Fruit fly (Drosophila melanogaster): ENCODE data around the gene Vps33B.

The Vps33B gene

DNA sequence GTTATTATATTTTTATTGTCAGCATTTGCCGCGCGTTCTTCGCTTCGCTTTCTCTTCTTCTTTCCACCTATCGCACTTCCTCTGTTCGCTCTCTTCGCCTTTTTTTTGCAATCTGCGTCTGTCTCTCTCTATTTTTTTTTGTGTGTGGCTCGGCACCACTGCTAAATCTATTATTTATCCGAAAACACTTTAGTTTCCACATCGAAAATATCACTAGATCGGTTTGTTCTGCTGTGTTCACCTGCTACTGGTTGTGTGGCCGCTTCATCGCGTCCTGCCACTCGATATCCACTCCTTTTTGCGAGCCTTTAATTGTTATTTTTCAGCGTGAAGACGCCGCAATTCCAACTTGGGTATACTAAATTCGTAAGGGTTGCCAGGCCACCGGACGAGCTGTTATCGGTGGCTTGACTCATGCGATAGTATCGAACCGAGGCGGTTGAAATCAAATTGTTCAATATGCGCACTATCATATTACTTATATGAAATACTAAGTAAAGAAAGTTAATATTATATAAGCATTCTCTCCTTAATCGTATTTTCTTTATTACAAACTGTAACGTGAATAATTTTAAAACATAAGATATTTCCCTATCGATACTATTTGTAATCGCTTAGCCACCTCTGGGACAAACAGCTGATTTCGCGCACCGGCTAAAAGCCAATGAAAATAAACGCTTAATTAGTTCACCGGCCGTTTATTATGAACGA, 9.3 kb downstream of the Vps33B start, which contains the start of the genes XNP, CG42488 and CG5116 (continued):
- no peak for TF ChIP-seq CG32772 (GFP tag; IDR thresholded peaks at IDR 0.05)
- TF ChIP-seq sug (tag; optimal IDR thresholded peaks at IDR 0.05) = peak; percentile 75
- peak; percentile 48 for TF ChIP-seq Hr3 (GFP tag; optimal IDR thresholded peaks at IDR 0.05)
- peak; percentile 45 for TF ChIP-seq Fer3 (tag; optimal IDR thresholded peaks at IDR 0.05)
- TF ChIP-seq Scr (GFP tag; IDR thresholded peaks at IDR 0.05; ENCODE audit: partially characterized antibody) = peak; percentile 99
- peak; percentile 15 for TF ChIP-seq Ssrp (tag; optimal IDR thresholded peaks at IDR 0.05)
- peak; percentile 61; the same call in 1 of the 2 replicates for TF ChIP-seq vvl (GFP tag; IDR thresholded peaks at IDR 0.05)
- TF ChIP-seq ems (GFP tag; optimal IDR thresholded peaks at IDR 0.05) = peak; percentile 66
- peak; percentile 4 for TF ChIP-seq fd96Cb (tag; optimal IDR thresholded peaks at IDR 0.05)
- no peak for TF ChIP-seq Eip74EF (GFP tag; optimal IDR thresholded peaks at IDR 0.05)
- no peak for TF ChIP-seq hth (optimal IDR thresholded peaks at IDR 0.05)
- peak; percentile 82 for TF ChIP-seq nmo (GFP tag; optimal IDR thresholded peaks at IDR 0.05)
- peak; percentile 26 for TF ChIP-seq CG13624 (GFP tag; optimal IDR thresholded peaks at IDR 0.05)
- TF ChIP-seq CG8290 (GFP tag; optimal IDR thresholded peaks at IDR 0.05) = no peak
- TF ChIP-seq CG8290 (tag; optimal IDR thresholded peaks at IDR 0.05) = no peak
- no peak for TF ChIP-seq sima (GFP tag; optimal IDR thresholded peaks at IDR 0.05)
- peak; percentile 42 for TF ChIP-seq dm (GFP tag; optimal IDR thresholded peaks at IDR 0.05)
- TF ChIP-seq CHES-1-like (GFP tag; optimal IDR thresholded peaks at IDR 0.05) = peak; percentile 65
- no peak for TF ChIP-seq CG3065 (GFP tag; optimal IDR thresholded peaks at IDR 0.05)
- TF ChIP-seq hb (GFP tag; IDR thresholded peaks at IDR 0.05; ENCODE audit: partially characterized antibody) = peak; percentile 98
- no peak for TF ChIP-seq gce (GFP tag; IDR thresholded peaks at IDR 0.05)
- peak; percentile 99 for TF ChIP-seq knrl (GFP tag; IDR thresholded peaks at IDR 0.05; ENCODE audit: partially characterized antibody)
- no peak for TF ChIP-seq CG4707 (GFP tag; optimal IDR thresholded peaks at IDR 0.05)
- peak; percentile 74 for TF ChIP-seq phol (tag; optimal IDR thresholded peaks at IDR 0.05)
- TF ChIP-seq C15 (GFP tag; IDR thresholded peaks at IDR 0.05) = no peak
- TF ChIP-seq az2 (GFP tag; optimal IDR thresholded peaks at IDR 0.05) = peak; percentile 27
- TF ChIP-seq Ravus (GFP tag; IDR thresholded peaks at IDR 0.05) = no peak
- peak in 1 of 2 experiments; percentile 58 for TF ChIP-seq Hr51 (GFP tag; optimal IDR thresholded peaks at IDR 0.05)
- TF ChIP-seq CG9437 (GFP tag; optimal IDR thresholded peaks at IDR 0.05) = peak; percentile 57
- TF ChIP-seq bowl (GFP tag; IDR thresholded peaks at IDR 0.05) = no peak
- TF ChIP-seq Camta (GFP tag; optimal IDR thresholded peaks at IDR 0.05) = no peak
- peak; percentile 19 for TF ChIP-seq CG8388 (GFP tag; optimal IDR thresholded peaks at IDR 0.05)
- TF ChIP-seq CG7987 (GFP tag; optimal IDR thresholded peaks at IDR 0.05) = no peak
- peak; percentile 3 for TF ChIP-seq BtbVII (GFP tag; optimal IDR thresholded peaks at IDR 0.05)
- TF ChIP-seq Hand (GFP tag; optimal IDR thresholded peaks at IDR 0.05) = no peak
- TF ChIP-seq Sin3A (optimal IDR thresholded peaks at IDR 0.05) = peak; percentile 95
- TF ChIP-seq CG4854 (GFP tag; optimal IDR thresholded peaks at IDR 0.05) = peak; percentile 2
- peak; percentile 85 for TF ChIP-seq psq (GFP tag; optimal IDR thresholded peaks at IDR 0.05)
- no peak for TF ChIP-seq CG11398 (GFP tag; optimal IDR thresholded peaks at IDR 0.05)
- TF ChIP-seq vnd (GFP tag; IDR thresholded peaks at IDR 0.05; ENCODE audit: partially characterized antibody) = peak; percentile 99
- TF ChIP-seq CG8359 (GFP tag; optimal IDR thresholded peaks at IDR 0.05; ENCODE audit: borderline replicate concordance) = no peak
- TF ChIP-seq dmrt99B (tag; optimal IDR thresholded peaks at IDR 0.05) = no peak
- no peak for TF ChIP-seq CG3726 (GFP tag; IDR thresholded peaks at IDR 0.05)
- peak; percentile 62 for TF ChIP-seq Ptx1 (GFP tag; IDR thresholded peaks at IDR 0.05)
- TF ChIP-seq CG12104 (GFP tag; optimal IDR thresholded peaks at IDR 0.05) = peak; percentile 11
- no peak for TF ChIP-seq Poxn (GFP tag; IDR thresholded peaks at IDR 0.05)
- peak; percentile 99 for TF ChIP-seq CG2129 (GFP tag; IDR thresholded peaks at IDR 0.05; ENCODE audit: partially characterized antibody)
- no peak for TF ChIP-seq CG2199 (GFP tag; IDR thresholded peaks at IDR 0.05)
- TF ChIP-seq sqz (GFP tag; optimal IDR thresholded peaks at IDR 0.05) = peak; percentile 98
- peak; percentile 66 for TF ChIP-seq grau (tag; optimal IDR thresholded peaks at IDR 0.05)
